Fruit fly (Drosophila melanogaster) whole organism, embryonic: Measurements from ENCODE around the gene CG31019.

Experiments
- Atf3 ChIP-seq: fragments of 200-800 bp; sonication (Bioruptor generic); optimal IDR thresholded peaks from 3 replicates; lab custom pipeline; 2016; ENCODE audit warnings: missing biosample characterization, missing genetic modification characterization
- CG11723 ChIP-seq: fragments of 200-800 bp; sonication (Bioruptor generic); optimal IDR thresholded peaks from 2 replicates; lab custom pipeline; 2017; ENCODE audit warnings: missing biosample characterization, mild to moderate bottlenecking, missing genetic modification characterization
- CG12236 ChIP-seq: fragments of 200-800 bp; sonication (Bioruptor generic); optimal IDR thresholded peaks from 2 replicates; lab custom pipeline; 2016; ENCODE audit warnings: missing biosample characterization, missing genetic modification characterization
- CG14014 ChIP-seq: fragments of 200-800 bp; sonication (Bioruptor generic); IDR thresholded peaks from 2 replicates; pipeline ENCODE4 v1.3.6; 2022; ENCODE audit warnings: missing biosample characterization, missing genetic modification characterization
- CG16813 ChIP-seq: fragments of 200-800 bp; sonication (Bioruptor generic); IDR thresholded peaks from 3 replicates; pipeline ENCODE4 v1.3.6; 2022; ENCODE audit warnings: missing biosample characterization, missing genetic modification characterization; ENCODE audit not compliant: partially characterized antibody
- CG17359 ChIP-seq: fragments of 200-800 bp; sonication (Bioruptor generic); optimal IDR thresholded peaks from 3 replicates; lab custom pipeline; 2018; ENCODE audit warnings: missing biosample characterization, mild to moderate bottlenecking, missing genetic modification characterization, moderate library complexity
- CG17361 ChIP-seq: fragments of 200-800 bp; sonication (Bioruptor generic); IDR thresholded peaks from 3 replicates; pipeline ENCODE4 v1.3.6; 2022; ENCODE audit warnings: missing biosample characterization, missing genetic modification characterization
- CG1832 ChIP-seq: fragments of 200-800 bp; sonication (Bioruptor generic); optimal IDR thresholded peaks from 2 replicates; lab custom pipeline; 2017; ENCODE audit warnings: missing biosample characterization, mild to moderate bottlenecking, missing genetic modification characterization, inconsistent platforms
- CG18599 ChIP-seq: fragments of 200-800 bp; sonication (Bioruptor generic); optimal IDR thresholded peaks from 3 replicates; lab custom pipeline; 2017; ENCODE audit warnings: missing biosample characterization, missing genetic modification characterization, mild to moderate bottlenecking, moderate library complexity, missing genetic modification reagents
- CG2875 ChIP-seq: fragments of 200-800 bp; sonication (Bioruptor generic); optimal IDR thresholded peaks from 2 replicates; lab custom pipeline; 2017; ENCODE audit warnings: missing biosample characterization, mild to moderate bottlenecking, missing genetic modification characterization, missing genetic modification reagents
- CG31388 ChIP-seq: fragments of 200-800 bp; sonication (Bioruptor generic); optimal IDR thresholded peaks from 2 replicates; lab custom pipeline; 2016; ENCODE audit warnings: missing biosample characterization, missing genetic modification characterization
- CG33213 ChIP-seq: fragments of 200-800 bp; sonication (Bioruptor generic); optimal IDR thresholded peaks from 3 replicates; lab custom pipeline; 2016; ENCODE audit warnings: missing biosample characterization, missing genetic modification characterization
- CG43689 ChIP-seq: fragments of 200-800 bp; sonication (Bioruptor generic); IDR thresholded peaks from 2 replicates; pipeline ENCODE4 v1.3.6; 2022; ENCODE audit warnings: missing biosample characterization, missing genetic modification characterization
- CG4820 ChIP-seq: fragments of 200-800 bp; sonication (Bioruptor generic); optimal IDR thresholded peaks from 3 replicates; lab custom pipeline; 2016; ENCODE audit warnings: missing biosample characterization, missing genetic modification characterization
- CG7556 ChIP-seq: fragments of 200-800 bp; sonication (Bioruptor generic); optimal IDR thresholded peaks from 2 replicates; lab custom pipeline; 2017; ENCODE audit warnings: missing biosample characterization, mild to moderate bottlenecking, missing genetic modification characterization
- CG8359 ChIP-seq: fragments of 200-800 bp; sonication (Bioruptor generic); optimal IDR thresholded peaks from 2 replicates; lab custom pipeline; 2017; ENCODE audit warnings: missing biosample characterization, mild to moderate bottlenecking, missing genetic modification characterization, borderline replicate concordance
- CG8388 ChIP-seq: fragments of 200-800 bp; sonication (Bioruptor generic); optimal IDR thresholded peaks from 2 replicates; lab custom pipeline; 2019; ENCODE audit warnings: missing biosample characterization, mild to moderate bottlenecking, missing genetic modification characterization, moderate library complexity
- CkIIα-i1 ChIP-seq: fragments of 200-800 bp; sonication (Bioruptor generic); IDR thresholded peaks from 2 replicates; pipeline ENCODE4 v1.3.6; 2022; ENCODE audit warnings: missing biosample characterization, missing genetic modification characterization
- D19A ChIP-seq: fragments of 200-800 bp; optimal IDR thresholded peaks from 3 replicates; lab custom pipeline; 2019; ENCODE audit warnings: missing biosample characterization, mild to moderate bottlenecking, missing genetic modification characterization, moderate library complexity
- Dfd ChIP-seq, 2 experiments: fragments of >200 bp; optimal IDR thresholded peaks; 2 replicates each; lab custom pipeline; 2017; ENCODE audit warnings: missing biosample characterization in 2 of 2, missing genetic modification characterization in 2 of 2
- Ets97D ChIP-seq: fragments of 200-800 bp; sonication (Bioruptor generic); optimal IDR thresholded peaks from 3 replicates; lab custom pipeline; 2016; ENCODE audit warnings: missing biosample characterization, missing genetic modification characterization
- Fer2 ChIP-seq: fragments of 200-800 bp; sonication (Bioruptor generic); optimal IDR thresholded peaks from 2 replicates; lab custom pipeline; 2018; ENCODE audit warnings: missing biosample characterization, mild to moderate bottlenecking, missing genetic modification characterization, moderate library complexity
- Hr78 ChIP-seq, 2 experiments: fragments of 200-800 bp in 1 of 2; fragments of >200 bp in 1 of 2; sonication (Bioruptor generic) in 1 of 2; optimal IDR thresholded peaks; 2 replicates each; lab custom pipeline; 2017 to 2019; ENCODE audit warnings: missing biosample characterization in 2 of 2, missing genetic modification characterization in 2 of 2, mild to moderate bottlenecking in 1 of 2, moderate library complexity in 1 of 2
- MESR4 ChIP-seq: fragments of 200-800 bp; sonication (Bioruptor generic); optimal IDR thresholded peaks from 2 replicates; lab custom pipeline; 2018; ENCODE audit warnings: missing biosample characterization, mild to moderate bottlenecking, missing genetic modification characterization, moderate library complexity
- MTF-1 ChIP-seq: fragments of 200-800 bp; sonication (Bioruptor generic); optimal IDR thresholded peaks from 2 replicates; lab custom pipeline; 2018; ENCODE audit warnings: missing biosample characterization, mild to moderate bottlenecking, missing genetic modification characterization, borderline replicate concordance
- Myb ChIP-seq: fragments of 200-800 bp; sonication (Bioruptor generic); optimal IDR thresholded peaks from 2 replicates; lab custom pipeline; 2016; ENCODE audit warnings: missing biosample characterization, missing genetic modification characterization
- Optix ChIP-seq: fragments of 200-800 bp; sonication (Bioruptor generic); IDR thresholded peaks from 3 replicates; pipeline ENCODE4 v1.3.6; 2022; ENCODE audit warnings: missing biosample characterization, missing genetic modification characterization
- PHDP ChIP-seq: fragments of 200-800 bp; sonication (Bioruptor generic); optimal IDR thresholded peaks from 3 replicates; lab custom pipeline; 2018; ENCODE audit warnings: missing biosample characterization, mild to moderate bottlenecking, missing genetic modification characterization, moderate library complexity
- Ravus ChIP-seq: fragments of 200-800 bp; sonication (Bioruptor generic); IDR thresholded peaks from 2 replicates; pipeline ENCODE4 v1.3.6; 2022; ENCODE audit warnings: missing biosample characterization, missing genetic modification characterization
- Rfx ChIP-seq: fragments of 200-800 bp; sonication (Bioruptor generic); IDR thresholded peaks from 2 replicates; pipeline ENCODE4 v1.3.6; 2022; ENCODE audit warnings: missing biosample characterization, missing genetic modification characterization
- al ChIP-seq: fragments of 200-800 bp; sonication (Bioruptor generic); IDR thresholded peaks from 2 replicates; pipeline ENCODE4 v1.3.6; 2022; ENCODE audit warnings: missing biosample characterization, missing genetic modification characterization
- bigmax ChIP-seq: fragments of 200-800 bp; sonication (Bioruptor generic); optimal IDR thresholded peaks from 2 replicates; lab custom pipeline; 2018; ENCODE audit warnings: missing biosample characterization, mild to moderate bottlenecking, missing genetic modification characterization
- btn ChIP-seq: fragments of 200-800 bp; sonication (Bioruptor generic); optimal IDR thresholded peaks from 2 replicates; lab custom pipeline; 2016; ENCODE audit warnings: missing biosample characterization, missing genetic modification characterization
- caup ChIP-seq: fragments of 200-800 bp; sonication (Bioruptor generic); optimal IDR thresholded peaks from 3 replicates; lab custom pipeline; 2017; ENCODE audit warnings: missing biosample characterization, mild to moderate bottlenecking, missing genetic modification characterization, moderate library complexity; ENCODE audit not compliant: severe bottlenecking
- chif ChIP-seq, 2 experiments: fragments of 200-800 bp; sonication (Bioruptor generic); optimal IDR thresholded peaks; 3 replicates each; lab custom pipeline; 2016; ENCODE audit warnings: missing biosample characterization in 2 of 2, missing genetic modification characterization in 2 of 2
- dmrt11E ChIP-seq: fragments of 200-800 bp; sonication (Bioruptor generic); optimal IDR thresholded peaks from 3 replicates; lab custom pipeline; 2018; ENCODE audit warnings: missing biosample characterization, mild to moderate bottlenecking, missing genetic modification characterization, moderate library complexity
- ems ChIP-seq: fragments of 200-800 bp; sonication (Bioruptor generic); optimal IDR thresholded peaks from 3 replicates; lab custom pipeline; 2016; ENCODE audit warnings: missing biosample characterization, missing genetic modification characterization
- fd96Cb ChIP-seq: fragments of 200-800 bp; sonication (Bioruptor generic); optimal IDR thresholded peaks from 2 replicates; lab custom pipeline; 2018; ENCODE audit warnings: missing biosample characterization, mild to moderate bottlenecking, missing genetic modification characterization, moderate library complexity
- gcm ChIP-seq: fragments of 200-800 bp; sonication (Bioruptor generic); optimal IDR thresholded peaks from 2 replicates; lab custom pipeline; 2019; ENCODE audit warnings: missing biosample characterization, mild to moderate bottlenecking, missing genetic modification characterization, moderate library complexity
- grn ChIP-seq: fragments of 200-800 bp; sonication (Bioruptor generic); optimal IDR thresholded peaks from 3 replicates; lab custom pipeline; 2017; ENCODE audit warnings: missing biosample characterization, missing genetic modification characterization
- gsb ChIP-seq: fragments of 200-800 bp; sonication (Bioruptor generic); IDR thresholded peaks from 2 replicates; pipeline ENCODE4 v1.3.6; 2022; ENCODE audit warnings: missing biosample characterization, missing genetic modification characterization
- insv ChIP-seq, 2 experiments: fragments of 200-800 bp; sonication (Bioruptor generic); optimal IDR thresholded peaks; 3 replicates each; lab custom pipeline; 2016 to 2018; ENCODE audit warnings: missing biosample characterization in 2 of 2, missing genetic modification characterization in 2 of 2
- jing ChIP-seq: fragments of 200-800 bp; sonication (Bioruptor generic); optimal IDR thresholded peaks from 2 replicates; lab custom pipeline; 2018; ENCODE audit warnings: missing biosample characterization, mild to moderate bottlenecking, missing genetic modification characterization
- mam ChIP-seq: fragments of 200-800 bp; sonication (Bioruptor generic); optimal IDR thresholded peaks from 3 replicates; lab custom pipeline; 2016; ENCODE audit warnings: missing biosample characterization, missing genetic modification characterization
- nmo ChIP-seq: fragments of 200-800 bp; sonication (Bioruptor generic); optimal IDR thresholded peaks from 2 replicates; lab custom pipeline; 2018; ENCODE audit warnings: missing biosample characterization, mild to moderate bottlenecking, missing genetic modification characterization, moderate library complexity
- peb ChIP-seq: fragments of 200-800 bp; sonication (Bioruptor generic); IDR thresholded peaks from 2 replicates; pipeline ENCODE4 v1.3.6; 2022; ENCODE audit warnings: missing biosample characterization, missing genetic modification characterization
- pfk ChIP-seq: fragments of 200-800 bp; sonication (Bioruptor generic); optimal IDR thresholded peaks from 2 replicates; lab custom pipeline; 2018; ENCODE audit warnings: missing biosample characterization, mild to moderate bottlenecking, missing genetic modification characterization, moderate library complexity
- pho ChIP-seq: fragments of 200-800 bp; sonication (Bioruptor generic); optimal IDR thresholded peaks from 2 replicates; lab custom pipeline; 2016; ENCODE audit warnings: missing biosample characterization, missing genetic modification characterization
- sna ChIP-seq: fragments of 200-800 bp; sonication (Bioruptor generic); IDR thresholded peaks from 2 replicates; pipeline ENCODE4 v1.3.6; 2022; ENCODE audit warnings: missing biosample characterization, missing genetic modification characterization; ENCODE audit not compliant: partially characterized antibody

CG31019 gene

dm6 chr3R:30570554-30571141, 26.2 kb upstream of the CG31019 start (continued):
- TF ChIP-seq Atf3 (GFP tag; lab: Kevin White, UChicago) (peak; percentile 68), Dfd (GFP tag; optimal IDR thresholded peaks at IDR 0.05; lab: Kevin White, UChicago) (no peak), Fer2 (tag; lab: Kevin White, UChicago) (no peak), gsb (GFP tag; lab: Robert Waterston, UW) (peak; percentile 67), Ets97D (GFP tag; lab: Kevin White, UChicago) (no peak), chif (GFP tag; optimal IDR thresholded peaks at IDR 0.05; lab: Kevin White, UChicago) (peak; percentile 70 to 76), CG14014 (GFP tag; lab: Robert Waterston, UW) (peak; percentile 68; the same call in 1 of the 2 replicates), CG12236 (GFP tag; lab: Kevin White, UChicago) (peak; percentile 62), Rfx (GFP tag; lab: Robert Waterston, UW) (peak; percentile 54), gcm (GFP tag; lab: Kevin White, UChicago) (peak; percentile 82), pho (GFP tag; lab: Kevin White, UChicago) (peak; percentile 12), CG1832 (GFP tag; lab: Kevin White, UChicago) (no peak), CkIIα-i1 (no peak), CG4820 (GFP tag; lab: Kevin White, UChicago) (peak; percentile 75), grn (GFP tag; lab: Kevin White, UChicago) (no peak), sna (no peak), CG2875 (GFP tag; lab: Kevin White, UChicago) (peak; percentile 76), CG11723 (no peak), Optix (GFP tag; lab: Robert Waterston, UW) (peak; percentile 72), btn (peak; percentile 24), D19A (peak; percentile 76), insv (GFP tag; optimal IDR thresholded peaks at IDR 0.05; lab: Kevin White, UChicago) (no peak), PHDP (tag; lab: Kevin White, UChicago) (peak; percentile 86), MESR4 (GFP tag; lab: Kevin White, UChicago) (no peak), CG8359 (GFP tag; lab: Kevin White, UChicago) (peak; percentile 50), CG8388 (GFP tag; lab: Kevin White, UChicago) (peak; percentile 86), caup (GFP tag; lab: Kevin White, UChicago) (peak; percentile 59), CG31388 (GFP tag; lab: Kevin White, UChicago) (peak; percentile 8), jing (GFP tag; lab: Kevin White, UChicago) (peak; percentile 71), nmo (GFP tag; lab: Kevin White, UChicago) (peak; percentile 80), Hr78 (GFP tag; optimal IDR thresholded peaks at IDR 0.05; lab: Kevin White, UChicago) (peak in 1 of 2 experiments; percentile 66), CG18599 (GFP tag; lab: Kevin White, UChicago) (peak; percentile 78), pfk (GFP tag; lab: Kevin White, UChicago) (no peak), CG17359 (tag; lab: Kevin White, UChicago) (peak; percentile 91), Myb (no peak), dmrt11E (tag; lab: Kevin White, UChicago) (peak; percentile 81), CG43689 (0 out of 2 replicates have a peak, but pooled peaks have one; percentile 40), bigmax (GFP tag; lab: Kevin White, UChicago) (no peak), CG7556 (GFP tag; lab: Kevin White, UChicago) (peak; percentile 82), peb (GFP tag; lab: Robert Waterston, UW) (0 out of 2 replicates have a peak, but pooled peaks have one; percentile 30), MTF-1 (peak; percentile 37), mam (GFP tag; lab: Kevin White, UChicago) (peak; percentile 58), ems (GFP tag; lab: Kevin White, UChicago) (no peak), CG17361 (GFP tag; lab: Robert Waterston, UW) (no peak; the same call in none of the 3 replicates), CG33213 (GFP tag; lab: Kevin White, UChicago) (peak; percentile 42), fd96Cb (tag; lab: Kevin White, UChicago) (peak; percentile 85), al (GFP tag; lab: Robert Waterston, UW) (no peak), Ravus (GFP tag; lab: Robert Waterston, UW) (no peak; the same call in 1 of the 2 replicates), CG16813 (GFP tag; lab: Robert Waterston, UW) (no peak)
